Fruit fly (Drosophila melanogaster) whole organism, embryonic: Measurements from ENCODE around the gene CG14882.

Experiments used
- Ada2b ChIP-seq: fragments of 200-800 bp; sonication (Bioruptor generic); IDR thresholded peaks from 2 replicates; pipeline ENCODE4 v1.3.6; 2022; ENCODE audit warnings: missing biosample characterization, missing genetic modification characterization
- C15 ChIP-seq: fragments of 200-800 bp; sonication (Bioruptor generic); IDR thresholded peaks from 3 replicates; pipeline ENCODE4 v1.3.6; 2022; ENCODE audit warnings: missing biosample characterization, missing genetic modification characterization
- CG10462 ChIP-seq: fragments of 200-800 bp; sonication (Bioruptor generic); optimal IDR thresholded peaks from 2 replicates; lab custom pipeline; 2016; ENCODE audit warnings: missing biosample characterization, missing genetic modification characterization
- CG10565 ChIP-seq: fragments of 200-800 bp; sonication (Bioruptor generic); optimal IDR thresholded peaks from 3 replicates; lab custom pipeline; 2016; ENCODE audit warnings: missing biosample characterization, mild to moderate bottlenecking, missing genetic modification characterization
- CG13775 ChIP-seq: fragments of 200-800 bp; sonication (Bioruptor generic); optimal IDR thresholded peaks from 3 replicates; lab custom pipeline; 2017; ENCODE audit warnings: missing biosample characterization, mild to moderate bottlenecking, missing genetic modification characterization
- CG15601 ChIP-seq: fragments of 200-800 bp; sonication (Bioruptor generic); optimal IDR thresholded peaks from 3 replicates; lab custom pipeline; 2019; ENCODE audit warnings: missing biosample characterization, mild to moderate bottlenecking, missing genetic modification characterization, moderate library complexity
- CG15696 ChIP-seq: fragments of 200-800 bp; sonication (Bioruptor generic); optimal IDR thresholded peaks from 2 replicates; lab custom pipeline; 2019; ENCODE audit warnings: missing biosample characterization, mild to moderate bottlenecking, missing genetic modification characterization, moderate library complexity
- CG17328 ChIP-seq: fragments of 200-800 bp; sonication (Bioruptor generic); IDR thresholded peaks from 2 replicates; pipeline ENCODE4 v1.3.6; 2022; ENCODE audit warnings: missing biosample characterization, missing genetic modification characterization
- CG1832 ChIP-seq: fragments of 200-800 bp; sonication (Bioruptor generic); optimal IDR thresholded peaks from 2 replicates; lab custom pipeline; 2017; ENCODE audit warnings: missing biosample characterization, mild to moderate bottlenecking, missing genetic modification characterization, inconsistent platforms
- CG32767 ChIP-seq: fragments of 200-800 bp; sonication (Bioruptor generic); IDR thresholded peaks from 2 replicates; pipeline ENCODE4 v1.3.6; 2022; ENCODE audit warnings: missing biosample characterization, missing genetic modification characterization
- CG3838 ChIP-seq: fragments of 200-800 bp; sonication (Bioruptor generic); optimal IDR thresholded peaks from 3 replicates; lab custom pipeline; 2016; ENCODE audit warnings: missing biosample characterization, missing genetic modification characterization
- CG4360 ChIP-seq: fragments of 200-800 bp; sonication (Bioruptor generic); IDR thresholded peaks from 2 replicates; pipeline ENCODE4 v1.3.6; 2022; ENCODE audit warnings: missing biosample characterization, missing genetic modification characterization
- CG4424 ChIP-seq: fragments of 200-800 bp; sonication (Bioruptor generic); optimal IDR thresholded peaks from 3 replicates; lab custom pipeline; 2016; ENCODE audit warnings: missing biosample characterization, missing genetic modification characterization
- CG6175 ChIP-seq: fragments of 200-800 bp; sonication (Bioruptor generic); IDR thresholded peaks from 3 replicates; pipeline ENCODE4 v1.3.6; 2022; ENCODE audit warnings: missing biosample characterization, missing genetic modification characterization
- CG6689 ChIP-seq: fragments of 200-800 bp; sonication (Bioruptor generic); IDR thresholded peaks from 2 replicates; pipeline ENCODE4 v1.3.6; 2022; ENCODE audit warnings: missing biosample characterization, missing genetic modification characterization
- CG6854 ChIP-seq: fragments of 200-800 bp; sonication (Bioruptor generic); optimal IDR thresholded peaks from 3 replicates; lab custom pipeline; 2017; ENCODE audit warnings: missing biosample characterization, mild to moderate bottlenecking, missing genetic modification characterization
- CG7839 ChIP-seq: fragments of 200-800 bp; sonication (Bioruptor generic); optimal IDR thresholded peaks from 3 replicates; lab custom pipeline; 2018; ENCODE audit warnings: missing biosample characterization, mild to moderate bottlenecking, missing genetic modification characterization, moderate library complexity
- CG9797 ChIP-seq: fragments of 200-800 bp; sonication (Bioruptor generic); optimal IDR thresholded peaks from 3 replicates; lab custom pipeline; 2018; ENCODE audit warnings: missing biosample characterization, mild to moderate bottlenecking, missing genetic modification characterization
- CG9817 ChIP-seq: fragments of 200-800 bp; sonication (Bioruptor generic); optimal IDR thresholded peaks from 2 replicates; lab custom pipeline; 2018; ENCODE audit warnings: missing biosample characterization, mild to moderate bottlenecking, missing genetic modification characterization, moderate library complexity
- Doc3 ChIP-seq: fragments of 200-800 bp; sonication (Bioruptor generic); IDR thresholded peaks from 3 replicates; pipeline ENCODE4 v1.3.6; 2022; ENCODE audit warnings: missing biosample characterization, missing genetic modification characterization; ENCODE audit not compliant: partially characterized antibody
- Ets65A ChIP-seq: fragments of 200-800 bp; sonication (Bioruptor generic); peaks from one replicate; lab custom pipeline; 2016; ENCODE audit warnings: missing biosample characterization, missing genetic modification characterization
- HmgZ ChIP-seq: fragments of 200-800 bp; sonication (Bioruptor generic); optimal IDR thresholded peaks from 2 replicates; lab custom pipeline; 2018; ENCODE audit warnings: missing biosample characterization, mild to moderate bottlenecking, missing genetic modification characterization
- Lim3 ChIP-seq: fragments of 200-800 bp; sonication (Bioruptor generic); IDR thresholded peaks from 2 replicates; pipeline ENCODE4 v1.3.6; 2022; ENCODE audit warnings: missing biosample characterization, missing genetic modification characterization
- Max ChIP-seq: fragments of 200-800 bp; sonication (Bioruptor generic); optimal IDR thresholded peaks from 2 replicates; lab custom pipeline; 2016; ENCODE audit warnings: missing biosample characterization, mild to moderate bottlenecking, missing genetic modification characterization
- Oli ChIP-seq: fragments of 200-800 bp; sonication (Bioruptor generic); optimal IDR thresholded peaks from 2 replicates; lab custom pipeline; 2018; ENCODE audit warnings: missing biosample characterization, mild to moderate bottlenecking, missing genetic modification characterization, moderate library complexity
- TFAM ChIP-seq: fragments of 200-800 bp; sonication (Bioruptor generic); optimal IDR thresholded peaks from 2 replicates; lab custom pipeline; 2017; ENCODE audit warnings: missing biosample characterization, missing genetic modification characterization, inconsistent platforms
- ash1 ChIP-seq: fragments of 200-800 bp; sonication (Bioruptor generic); optimal IDR thresholded peaks from 2 replicates; lab custom pipeline; 2018; ENCODE audit warnings: missing biosample characterization, mild to moderate bottlenecking, missing genetic modification characterization
- chif ChIP-seq, 2 experiments: fragments of 200-800 bp; sonication (Bioruptor generic); optimal IDR thresholded peaks; 3 replicates each; lab custom pipeline; 2016; ENCODE audit warnings: missing biosample characterization in 2 of 2, missing genetic modification characterization in 2 of 2
- chinmo ChIP-seq: fragments of 200-800 bp; sonication (Bioruptor generic); IDR thresholded peaks from 4 replicates; pipeline ENCODE4 v1.3.6; 2022; ENCODE audit warnings: missing biosample characterization, missing genetic modification characterization; ENCODE audit not compliant: partially characterized antibody
- dm ChIP-seq: fragments of 200-800 bp; sonication (Bioruptor generic); optimal IDR thresholded peaks from 3 replicates; lab custom pipeline; 2016; ENCODE audit warnings: missing biosample characterization, missing genetic modification characterization
- ewg ChIP-seq: fragments of 200-800 bp; sonication (Bioruptor generic); optimal IDR thresholded peaks from 3 replicates; lab custom pipeline; 2017; ENCODE audit warnings: mild to moderate bottlenecking, missing biosample characterization, missing genetic modification reagents, missing genetic modification characterization
- fu2 ChIP-seq: fragments of 200-800 bp; sonication (Bioruptor generic); optimal IDR thresholded peaks from 2 replicates; lab custom pipeline; 2016; ENCODE audit warnings: missing biosample characterization, missing genetic modification characterization
- grau ChIP-seq: fragments of 200-800 bp; optimal IDR thresholded peaks from 3 replicates; lab custom pipeline; 2019; ENCODE audit warnings: missing biosample characterization, mild to moderate bottlenecking, missing genetic modification characterization, moderate library complexity
- gt ChIP-seq: fragments of 200-800 bp; sonication (Bioruptor generic); IDR thresholded peaks from 2 replicates; pipeline ENCODE4 v1.3.6; 2022; ENCODE audit warnings: missing biosample characterization, missing genetic modification characterization
- h ChIP-seq: fragments of >200 bp; optimal IDR thresholded peaks from 2 replicates; lab custom pipeline; 2017
- kay ChIP-seq: fragments of 200-800 bp; sonication (Bioruptor generic); optimal IDR thresholded peaks from 2 replicates; lab custom pipeline; 2016; ENCODE audit warnings: missing biosample characterization, missing genetic modification characterization
- luna ChIP-seq: fragments of 200-800 bp; sonication (Bioruptor generic); optimal IDR thresholded peaks from 2 replicates; lab custom pipeline; 2016; ENCODE audit warnings: missing biosample characterization, missing genetic modification characterization
- mld ChIP-seq: fragments of 200-800 bp; sonication (Bioruptor generic); IDR thresholded peaks from 3 replicates; pipeline ENCODE4 v1.3.6; 2022; ENCODE audit warnings: missing biosample characterization, missing genetic modification characterization; ENCODE audit not compliant: partially characterized antibody
- pfk ChIP-seq: fragments of 200-800 bp; sonication (Bioruptor generic); optimal IDR thresholded peaks from 2 replicates; lab custom pipeline; 2018; ENCODE audit warnings: missing biosample characterization, mild to moderate bottlenecking, missing genetic modification characterization, moderate library complexity
- ranshi ChIP-seq: fragments of 200-800 bp; sonication (Bioruptor generic); IDR thresholded peaks from 2 replicates; pipeline ENCODE4 v1.3.6; 2022; ENCODE audit warnings: missing biosample characterization, missing genetic modification characterization
- repo ChIP-seq: fragments of 200-800 bp; sonication (Bioruptor generic); optimal IDR thresholded peaks from 2 replicates; lab custom pipeline; 2016; ENCODE audit warnings: missing biosample characterization, missing genetic modification characterization
- ro ChIP-seq: fragments of 200-800 bp; sonication (Bioruptor generic); IDR thresholded peaks from 2 replicates; pipeline ENCODE4 v1.3.6; 2022; ENCODE audit warnings: missing biosample characterization, missing genetic modification characterization
- salm ChIP-seq: fragments of 200-800 bp; sonication (Bioruptor generic); optimal IDR thresholded peaks from 2 replicates; lab custom pipeline; 2018; ENCODE audit warnings: missing biosample characterization, mild to moderate bottlenecking, missing genetic modification characterization
- sc ChIP-seq, 3 experiments: fragments of >200 bp in 2 of 3; fragments of 200-800 bp in 1 of 3; sonication (Bioruptor generic) in 1 of 3; optimal IDR thresholded peaks; 2 replicates in 2 of 3; 3 replicates in 1 of 3; lab custom pipeline; 2017; ENCODE audit warnings: mild to moderate bottlenecking in 1 of 3, missing biosample characterization in 1 of 3, missing genetic modification characterization in 1 of 3, missing genetic modification reagents in 1 of 3
- scrt ChIP-seq: fragments of 200-800 bp; sonication (Bioruptor generic); optimal IDR thresholded peaks from 2 replicates; lab custom pipeline; 2018; ENCODE audit warnings: missing biosample characterization, mild to moderate bottlenecking, missing genetic modification characterization, moderate library complexity
- sr ChIP-seq: fragments of 200-800 bp; sonication (Bioruptor generic); IDR thresholded peaks from 3 replicates; pipeline ENCODE4 v1.3.6; 2022; ENCODE audit warnings: missing biosample characterization, missing genetic modification characterization
- ssp ChIP-seq: fragments of 200-800 bp; sonication (Bioruptor generic); IDR thresholded peaks from 2 replicates; pipeline ENCODE4 v1.3.6; 2022; ENCODE audit warnings: missing biosample characterization, missing genetic modification characterization
- tll ChIP-seq, 2 experiments: fragments of 200-800 bp in 1 of 2; fragments of >200 bp in 1 of 2; sonication (Bioruptor generic) in 1 of 2; optimal IDR thresholded peaks; 2 replicates each; lab custom pipeline; 2017 to 2019; ENCODE audit warnings: missing biosample characterization in 2 of 2, missing genetic modification characterization in 2 of 2, mild to moderate bottlenecking in 1 of 2, moderate library complexity in 1 of 2
- trh ChIP-seq: fragments of 200-800 bp; sonication (Bioruptor generic); optimal IDR thresholded peaks from 2 replicates; lab custom pipeline; 2016; ENCODE audit warnings: missing biosample characterization, missing genetic modification characterization
- twi ChIP-seq: fragments of 200-800 bp; optimal IDR thresholded peaks from 2 replicates; lab custom pipeline; 2019; ENCODE audit warnings: missing biosample characterization, mild to moderate bottlenecking, missing genetic modification characterization, moderate library complexity
- wdn ChIP-seq: fragments of 200-800 bp; sonication (Bioruptor generic); IDR thresholded peaks from 2 replicates; pipeline ENCODE4 v1.3.6; 2022; ENCODE audit warnings: missing biosample characterization, missing genetic modification characterization
- yki ChIP-seq: fragments of >200 bp; optimal IDR thresholded peaks from 3 replicates; lab custom pipeline; 2018

The CG14882 gene

DNA sequence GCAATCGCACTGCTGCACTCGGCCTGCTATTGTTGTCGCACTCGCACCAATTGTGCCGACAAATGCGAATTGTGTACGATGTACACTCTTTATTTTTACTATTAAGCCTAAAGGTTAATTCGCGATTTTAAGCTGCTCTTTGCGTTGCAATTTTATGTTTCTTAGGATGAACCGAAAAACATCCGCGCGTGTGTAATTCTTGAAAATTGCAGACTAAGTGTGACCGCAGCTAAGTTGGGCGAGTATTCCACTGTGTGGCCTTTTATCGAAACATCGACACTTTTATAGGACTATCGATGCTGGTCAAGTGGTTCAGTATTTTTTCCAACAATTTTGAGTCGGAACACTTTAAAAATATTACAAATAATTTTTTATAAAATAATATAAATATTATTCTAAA is 10.6 kb downstream of the CG14882 start, which contains the start of gene Pak3 (continued):
- no peak for TF ChIP-seq gt
- no peak for TF ChIP-seq grau (tag; lab: Kevin White, UChicago)
- no peak for TF ChIP-seq chif (GFP tag; optimal IDR thresholded peaks at IDR 0.05; lab: Kevin White, UChicago)
- no peak for TF ChIP-seq ro (GFP tag; lab: Robert Waterston, UW)
- TF ChIP-seq CG10462 (GFP tag; lab: Kevin White, UChicago): no peak
- TF ChIP-seq CG15696: no peak
- no peak for TF ChIP-seq CG9817 (tag; lab: Kevin White, UChicago)
- TF ChIP-seq CG6175 (GFP tag; lab: Robert Waterston, UW): no peak
- TF ChIP-seq ash1 (GFP tag; lab: Kevin White, UChicago): no peak
- TF ChIP-seq scrt (GFP tag; lab: Kevin White, UChicago): no peak
- TF ChIP-seq chinmo (GFP tag; lab: Robert Waterston, UW): no peak; the same call in 2 of the 4 replicates
- TF ChIP-seq wdn (GFP tag; lab: Robert Waterston, UW): no peak
- TF ChIP-seq fu2 (GFP tag; lab: Kevin White, UChicago): no peak
- TF ChIP-seq mld (GFP tag; lab: Robert Waterston, UW): peak; percentile 45; the same call in 1 of the 3 replicates
- TF ChIP-seq ewg (GFP tag; lab: Kevin White, UChicago): peak; percentile 40
- peak; percentile 86 for TF ChIP-seq CG9797 (GFP tag; lab: Kevin White, UChicago)
- no peak for TF ChIP-seq ranshi (GFP tag; lab: Robert Waterston, UW)
- no peak for TF ChIP-seq yki (lab: Kevin White, UChicago)
- TF ChIP-seq salm: peak; percentile 10
- no peak for TF ChIP-seq TFAM
- TF ChIP-seq sc (optimal IDR thresholded peaks at IDR 0.05; lab: Kevin White, UChicago): no peak
- TF ChIP-seq sc (GFP tag; optimal IDR thresholded peaks at IDR 0.05; lab: Kevin White, UChicago): no peak
- TF ChIP-seq Ada2b (GFP tag; lab: Robert Waterston, UW): no peak
- TF ChIP-seq ssp (GFP tag; lab: Robert Waterston, UW): peak; percentile 61
- peak; percentile 47; the same call in 1 of the 3 replicates for TF ChIP-seq Doc3 (GFP tag; lab: Robert Waterston, UW)
- no peak for TF ChIP-seq CG32767 (GFP tag; lab: Robert Waterston, UW)
- no peak for TF ChIP-seq h (lab: Kevin White, UChicago)
- no peak for TF ChIP-seq CG15601 (tag; lab: Kevin White, UChicago)
- no peak for TF ChIP-seq sr (GFP tag; lab: Robert Waterston, UW)
- TF ChIP-seq CG1832 (GFP tag; lab: Kevin White, UChicago): no peak
- TF ChIP-seq CG6854 (GFP tag; lab: Kevin White, UChicago): no peak
- TF ChIP-seq CG4360: no peak
- TF ChIP-seq trh (GFP tag; lab: Kevin White, UChicago): no peak
- no peak for TF ChIP-seq CG6689 (GFP tag; lab: Robert Waterston, UW)
- no peak for TF ChIP-seq repo (GFP tag; lab: Kevin White, UChicago)
- no peak for TF ChIP-seq CG10565 (GFP tag; lab: Kevin White, UChicago)
- TF ChIP-seq CG3838: no peak
- TF ChIP-seq luna: no peak
- TF ChIP-seq CG7839 (tag; lab: Kevin White, UChicago): no peak
- no peak for TF ChIP-seq CG4424
- no peak for TF ChIP-seq Lim3 (GFP tag; lab: Robert Waterston, UW)
- TF ChIP-seq Ets65A (GFP tag; lab: Kevin White, UChicago): no peak
- TF ChIP-seq kay (GFP tag; lab: Kevin White, UChicago): no peak
- TF ChIP-seq dm (GFP tag; lab: Kevin White, UChicago): no peak
- no peak for TF ChIP-seq Oli
- TF ChIP-seq Max (GFP tag; lab: Kevin White, UChicago): no peak
- TF ChIP-seq pfk (GFP tag; lab: Kevin White, UChicago): no peak
- TF ChIP-seq tll (GFP tag; optimal IDR thresholded peaks at IDR 0.05; lab: Kevin White, UChicago): no peak
- TF ChIP-seq C15 (GFP tag; lab: Robert Waterston, UW): no peak
- peak; percentile 46 for TF ChIP-seq CG13775
- TF ChIP-seq twi: no peak
- no peak for TF ChIP-seq CG17328 (GFP tag; lab: Robert Waterston, UW)
- TF ChIP-seq HmgZ (tag; lab: Kevin White, UChicago): peak; percentile 42
